Fruit fly (Drosophila melanogaster) whole organism, embryonic: ENCODE results near the gene CG13248.

Experiments
- ATbp ChIP-seq: fragments of 200-800 bp; sonication (Bioruptor generic); optimal IDR thresholded peaks from 2 replicates; lab custom pipeline; 2017; ENCODE audit warnings: missing biosample characterization, mild to moderate bottlenecking, missing genetic modification characterization, missing genetic modification reagents
- Awh ChIP-seq: fragments of 200-800 bp; sonication (Bioruptor generic); IDR thresholded peaks from 2 replicates; pipeline ENCODE4, ENCODE4 v1.3.6; 2022; ENCODE audit warnings: missing biosample characterization, missing genetic modification characterization
- CG11085 ChIP-seq: fragments of 200-800 bp; sonication (Bioruptor generic); IDR thresholded peaks from 2 replicates; pipeline ENCODE4 v1.3.6; 2022; ENCODE audit warnings: missing biosample characterization, missing genetic modification characterization
- CG11723 ChIP-seq: fragments of 200-800 bp; sonication (Bioruptor generic); optimal IDR thresholded peaks from 2 replicates; lab custom pipeline; 2017; ENCODE audit warnings: missing biosample characterization, mild to moderate bottlenecking, missing genetic modification characterization
- CG12071 ChIP-seq: fragments of 200-800 bp; sonication (Bioruptor generic); optimal IDR thresholded peaks from 3 replicates; lab custom pipeline; 2018; ENCODE audit warnings: missing biosample characterization, mild to moderate bottlenecking, missing genetic modification characterization
- CG12769 ChIP-seq: fragments of 200-800 bp; sonication (Bioruptor generic); optimal IDR thresholded peaks from 2 replicates; lab custom pipeline; 2019; ENCODE audit warnings: missing biosample characterization, mild to moderate bottlenecking, missing genetic modification characterization, moderate library complexity
- CG13296 ChIP-seq: fragments of 200-800 bp; sonication (Bioruptor generic); optimal IDR thresholded peaks from 3 replicates; lab custom pipeline; 2018; ENCODE audit warnings: missing biosample characterization, mild to moderate bottlenecking, missing genetic modification characterization
- CG15011 ChIP-seq: fragments of 200-800 bp; sonication (Bioruptor generic); optimal IDR thresholded peaks from 3 replicates; lab custom pipeline; 2018; ENCODE audit warnings: missing biosample characterization, mild to moderate bottlenecking, missing genetic modification characterization
- CG16815 ChIP-seq: fragments of 200-800 bp; sonication (Bioruptor generic); optimal IDR thresholded peaks from 3 replicates; lab custom pipeline; 2017; ENCODE audit warnings: missing biosample characterization, mild to moderate bottlenecking, missing genetic modification characterization
- CG17912 ChIP-seq: fragments of 200-800 bp; sonication (Bioruptor generic); optimal IDR thresholded peaks from 2 replicates; lab custom pipeline; 2018; ENCODE audit warnings: missing biosample characterization, mild to moderate bottlenecking, missing genetic modification characterization
- CG18476 ChIP-seq: fragments of 200-800 bp; sonication (Bioruptor generic); optimal IDR thresholded peaks from 2 replicates; lab custom pipeline; 2016; ENCODE audit warnings: missing biosample characterization, mild to moderate bottlenecking, missing genetic modification characterization
- CG2202 ChIP-seq: fragments of 200-800 bp; sonication (Bioruptor generic); optimal IDR thresholded peaks from 2 replicates; lab custom pipeline; 2018; ENCODE audit warnings: missing biosample characterization, mild to moderate bottlenecking, missing genetic modification characterization
- CG2712 ChIP-seq: fragments of 200-800 bp; optimal IDR thresholded peaks from 3 replicates; lab custom pipeline; 2019; ENCODE audit warnings: missing biosample characterization, mild to moderate bottlenecking, missing genetic modification characterization, moderate library complexity
- CG3281 ChIP-seq: fragments of 200-800 bp; sonication (Bioruptor generic); optimal IDR thresholded peaks from 3 replicates; lab custom pipeline; 2017; ENCODE audit warnings: missing biosample characterization, mild to moderate bottlenecking, missing genetic modification characterization
- CG34422 ChIP-seq: fragments of 200-800 bp; sonication (Bioruptor generic); IDR thresholded peaks from 3 replicates; pipeline ENCODE4 v1.3.6; 2022; ENCODE audit warnings: missing biosample characterization, missing genetic modification characterization
- CG4282 ChIP-seq: fragments of 200-800 bp; sonication (Bioruptor generic); optimal IDR thresholded peaks from 2 replicates; lab custom pipeline; 2016; ENCODE audit warnings: missing biosample characterization, missing genetic modification characterization
- CG4360 ChIP-seq: fragments of 200-800 bp; sonication (Bioruptor generic); IDR thresholded peaks from 2 replicates; pipeline ENCODE4 v1.3.6; 2022; ENCODE audit warnings: missing biosample characterization, missing genetic modification characterization
- CG43689 ChIP-seq: fragments of 200-800 bp; sonication (Bioruptor generic); IDR thresholded peaks from 2 replicates; pipeline ENCODE4 v1.3.6; 2022; ENCODE audit warnings: missing biosample characterization, missing genetic modification characterization
- CG6683 ChIP-seq: fragments of 200-800 bp; sonication (Bioruptor generic); optimal IDR thresholded peaks from 2 replicates; lab custom pipeline; 2017; ENCODE audit warnings: missing biosample characterization, mild to moderate bottlenecking, missing genetic modification characterization, missing genetic modification reagents
- CG7271 ChIP-seq: fragments of 200-800 bp; sonication (Bioruptor generic); optimal IDR thresholded peaks from 2 replicates; lab custom pipeline; 2018; ENCODE audit warnings: missing biosample characterization, mild to moderate bottlenecking, missing genetic modification characterization, moderate library complexity
- CG8359 ChIP-seq: fragments of 200-800 bp; sonication (Bioruptor generic); optimal IDR thresholded peaks from 2 replicates; lab custom pipeline; 2017; ENCODE audit warnings: missing biosample characterization, mild to moderate bottlenecking, missing genetic modification characterization, borderline replicate concordance
- CG8478 ChIP-seq: fragments of >200 bp; optimal IDR thresholded peaks from 2 replicates; lab custom pipeline; 2018
- CTCF ChIP-seq: fragments of 200-800 bp; sonication (Bioruptor generic); optimal IDR thresholded peaks from 2 replicates; lab custom pipeline; 2017; ENCODE audit warnings: missing biosample characterization, mild to moderate bottlenecking, missing genetic modification characterization, moderate library complexity
- CoRest ChIP-seq: fragments of 200-800 bp; sonication (Bioruptor generic); optimal IDR thresholded peaks from 3 replicates; lab custom pipeline; 2018; ENCODE audit warnings: missing biosample characterization, mild to moderate bottlenecking, missing genetic modification characterization, moderate library complexity
- Dp ChIP-seq: fragments of 200-800 bp; sonication (Bioruptor generic); optimal IDR thresholded peaks from 2 replicates; lab custom pipeline; 2018; ENCODE audit warnings: missing biosample characterization, mild to moderate bottlenecking, missing genetic modification characterization, moderate library complexity
- Dref ChIP-seq: fragments of 200-800 bp; sonication (Bioruptor generic); IDR thresholded peaks from 2 replicates; pipeline ENCODE4 v1.3.6; 2022; ENCODE audit warnings: missing biosample characterization, missing genetic modification characterization
- Eip74EF ChIP-seq, 2 experiments: fragments of 200-800 bp in 1 of 2; fragments of >200 bp in 1 of 2; sonication (Bioruptor generic) in 1 of 2; optimal IDR thresholded peaks; 2 replicates each; lab custom pipeline; 2017 to 2019; ENCODE audit warnings: missing biosample characterization in 2 of 2, missing genetic modification characterization in 2 of 2, mild to moderate bottlenecking in 1 of 2, moderate library complexity in 1 of 2
- Elba2 ChIP-seq: fragments of 200-800 bp; sonication (Bioruptor generic); optimal IDR thresholded peaks from 3 replicates; lab custom pipeline; 2016; ENCODE audit warnings: missing biosample characterization, missing genetic modification characterization
- Fer1 ChIP-seq: fragments of 200-800 bp; sonication (Bioruptor generic); optimal IDR thresholded peaks from 2 replicates; lab custom pipeline; 2017; ENCODE audit warnings: missing biosample characterization, mild to moderate bottlenecking, missing genetic modification characterization
- Hr51 ChIP-seq, 2 experiments: fragments of 200-800 bp; sonication (Bioruptor generic); optimal IDR thresholded peaks; 2 replicates in 1 of 2; 3 replicates in 1 of 2; lab custom pipeline; 2016 to 2018; ENCODE audit warnings: missing biosample characterization in 2 of 2, missing genetic modification characterization in 2 of 2, mild to moderate bottlenecking in 1 of 2, moderate library complexity in 1 of 2
- NK7.1 ChIP-seq: fragments of 200-800 bp; sonication (Bioruptor generic); optimal IDR thresholded peaks from 3 replicates; lab custom pipeline; 2016; ENCODE audit warnings: missing biosample characterization, missing genetic modification characterization
- Ptx1 ChIP-seq: fragments of 200-800 bp; sonication (Bioruptor generic); IDR thresholded peaks from 2 replicates; pipeline ENCODE4 v1.3.6; 2022; ENCODE audit warnings: missing biosample characterization, missing genetic modification characterization
- Scr ChIP-seq: fragments of 200-800 bp; sonication (Bioruptor generic); IDR thresholded peaks from 2 replicates; pipeline ENCODE4 v1.3.6; 2022; ENCODE audit warnings: missing biosample characterization, missing genetic modification characterization; ENCODE audit not compliant: partially characterized antibody
- Six4 ChIP-seq: fragments of 200-800 bp; sonication (Bioruptor generic); optimal IDR thresholded peaks from 2 replicates; lab custom pipeline; 2016; ENCODE audit warnings: missing biosample characterization, missing genetic modification characterization
- Sry-δ ChIP-seq: fragments of 200-800 bp; sonication (Bioruptor generic); optimal IDR thresholded peaks from 2 replicates; lab custom pipeline; 2016; ENCODE audit warnings: missing biosample characterization, missing genetic modification characterization
- Vsx1 ChIP-seq: fragments of 200-800 bp; sonication (Bioruptor generic); optimal IDR thresholded peaks from 2 replicates; lab custom pipeline; 2017; ENCODE audit warnings: missing biosample characterization, mild to moderate bottlenecking, missing genetic modification characterization, missing genetic modification reagents
- YL-1 ChIP-seq: fragments of 200-800 bp; sonication (Bioruptor generic); optimal IDR thresholded peaks from 3 replicates; lab custom pipeline; 2017; ENCODE audit warnings: missing biosample characterization, mild to moderate bottlenecking, missing genetic modification characterization
- ara ChIP-seq: fragments of 200-800 bp; sonication (Bioruptor generic); IDR thresholded peaks from 2 replicates; pipeline ENCODE4 v1.3.6; 2022; ENCODE audit warnings: missing biosample characterization, missing genetic modification characterization
- da ChIP-seq: fragments of 200-800 bp; sonication (Bioruptor generic); optimal IDR thresholded peaks from 2 replicates; lab custom pipeline; 2016; ENCODE audit warnings: missing biosample characterization, missing genetic modification characterization
- en ChIP-seq: fragments of 200-800 bp; sonication (Bioruptor generic); optimal IDR thresholded peaks from 2 replicates; lab custom pipeline; 2016; ENCODE audit warnings: missing biosample characterization, missing genetic modification characterization
- fd64A ChIP-seq: fragments of 200-800 bp; sonication (Bioruptor generic); optimal IDR thresholded peaks from 3 replicates; lab custom pipeline; 2018; ENCODE audit warnings: missing biosample characterization, mild to moderate bottlenecking, missing genetic modification characterization
- gfzf ChIP-seq: fragments of 200-800 bp; sonication (Bioruptor generic); optimal IDR thresholded peaks from 2 replicates; lab custom pipeline; 2016; ENCODE audit warnings: missing biosample characterization, mild to moderate bottlenecking, missing genetic modification characterization, moderate library complexity
- gro ChIP-seq: fragments of 200-800 bp; sonication (Bioruptor generic); optimal IDR thresholded peaks from 2 replicates; lab custom pipeline; 2016; ENCODE audit warnings: missing biosample characterization, missing genetic modification characterization
- ham ChIP-seq: fragments of 200-800 bp; sonication (Bioruptor generic); IDR thresholded peaks from 2 replicates; pipeline ENCODE4 v1.3.6; 2022; ENCODE audit warnings: missing biosample characterization, missing genetic modification characterization
- mirr ChIP-seq: fragments of 200-800 bp; sonication (Bioruptor generic); optimal IDR thresholded peaks from 3 replicates; lab custom pipeline; 2018; ENCODE audit warnings: missing biosample characterization, mild to moderate bottlenecking, missing genetic modification characterization
- phol ChIP-seq: fragments of 200-800 bp; sonication (Bioruptor generic); optimal IDR thresholded peaks from 3 replicates; lab custom pipeline; 2018; ENCODE audit warnings: missing biosample characterization, mild to moderate bottlenecking, missing genetic modification characterization, moderate library complexity
- shn ChIP-seq: fragments of 200-800 bp; sonication (Bioruptor generic); optimal IDR thresholded peaks from 3 replicates; lab custom pipeline; 2016; ENCODE audit warnings: missing biosample characterization, missing genetic modification characterization
- so ChIP-seq: fragments of 200-800 bp; sonication (Bioruptor generic); IDR thresholded peaks from 3 replicates; pipeline ENCODE4 v1.3.6; 2022; ENCODE audit warnings: missing biosample characterization, missing genetic modification characterization
- ttk ChIP-seq: fragments of 200-800 bp; sonication (Bioruptor generic); IDR thresholded peaks from 2 replicates; pipeline ENCODE4 v2.1.2; 2022; ENCODE audit warnings: missing biosample characterization, missing genetic modification characterization
- yki ChIP-seq: fragments of >200 bp; optimal IDR thresholded peaks from 3 replicates; lab custom pipeline; 2018

Gene CG13248

DNA sequence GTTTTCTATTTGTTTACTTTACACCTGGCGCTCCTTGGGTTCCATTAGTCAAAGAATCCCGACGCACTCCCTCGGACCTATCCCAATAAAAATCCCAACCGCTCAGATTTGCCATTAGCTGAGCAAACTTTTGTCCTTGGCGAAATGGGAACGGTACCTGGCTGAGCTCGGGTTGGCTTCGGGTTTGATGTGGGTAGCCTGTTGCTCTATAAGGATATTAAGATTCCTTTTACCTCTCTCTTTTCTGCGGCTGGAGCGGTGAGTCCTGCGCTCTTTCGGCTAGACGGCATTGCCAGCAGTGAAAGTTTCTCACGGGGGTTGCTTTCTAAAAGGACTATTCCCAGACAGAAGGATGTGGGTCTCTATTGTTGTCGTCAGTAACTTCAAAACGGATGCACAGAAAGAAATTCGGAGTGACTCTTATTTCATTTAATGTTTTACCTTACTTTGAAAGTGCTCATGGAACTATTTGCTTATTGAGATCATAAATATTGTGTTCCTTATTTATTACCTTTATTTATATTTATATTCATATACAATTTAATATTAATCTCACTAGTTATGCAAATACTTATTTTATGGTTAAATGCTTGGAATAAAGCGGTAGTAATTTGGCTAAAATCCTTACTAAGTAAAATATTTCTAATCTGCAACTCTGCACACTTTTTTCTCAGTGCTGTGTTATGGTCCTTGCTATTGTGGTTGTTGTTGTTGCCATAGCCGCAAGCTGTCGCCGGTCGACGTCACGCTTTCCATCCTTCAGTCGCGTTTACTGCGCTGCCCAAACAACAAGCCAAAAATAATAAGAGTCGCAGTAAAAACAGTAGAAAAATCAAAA, 31.5 kb upstream of the CG13248 start, which contains the start of gene CG5910 (continued):
- TF ChIP-seq CG18476 (GFP tag; lab: Kevin White, UChicago) (peak; percentile 66), Dref (GFP tag; lab: Robert Waterston, UW) (no peak), Awh (peak; percentile 67), CG11723 (GFP tag; lab: Kevin White, UChicago) (peak; percentile 71), CTCF (GFP tag; lab: Kevin White, UChicago) (peak; percentile 36), gfzf (GFP tag; lab: Kevin White, UChicago) (no peak), CG2202 (tag; lab: Kevin White, UChicago) (peak; percentile 68), CG4360 (GFP tag; lab: Robert Waterston, UW) (peak; percentile 76), Ptx1 (GFP tag; lab: Robert Waterston, UW) (peak; percentile 83), CG2712 (peak; percentile 95), ttk (peak; percentile 76), Hr51 (GFP tag; optimal IDR thresholded peaks at IDR 0.05; lab: Kevin White, UChicago) (peak; percentile 39 to 92), CG12071 (GFP tag; lab: Kevin White, UChicago) (no peak), CG8359 (GFP tag; lab: Kevin White, UChicago) (peak; percentile 66), CG17912 (no peak), en (GFP tag; lab: Kevin White, UChicago) (no peak), CG34422 (GFP tag; lab: Robert Waterston, UW) (peak; percentile 24; the same call in 1 of the 3 replicates), phol (tag; lab: Kevin White, UChicago) (peak; percentile 93), CG8478 (lab: Kevin White, UChicago) (no peak), CG16815 (GFP tag; lab: Kevin White, UChicago) (peak; percentile 81), CG13296 (GFP tag; lab: Kevin White, UChicago) (peak; percentile 91), ara (GFP tag; lab: Robert Waterston, UW) (0 out of 2 replicates have a peak, but pooled peaks have one; percentile 33), da (GFP tag; lab: Kevin White, UChicago) (no peak), Vsx1 (no peak), yki (no peak), CG6683 (GFP tag; lab: Kevin White, UChicago) (peak; percentile 87), Dp (no peak), Elba2 (no peak), Scr (GFP tag; lab: Robert Waterston, UW) (no peak), ATbp (GFP tag; lab: Kevin White, UChicago) (peak; percentile 85), mirr (GFP tag; lab: Kevin White, UChicago) (peak; percentile 3), Six4 (GFP tag; lab: Kevin White, UChicago) (peak; percentile 84), CG7271 (tag; lab: Kevin White, UChicago) (peak; percentile 57), shn (GFP tag; lab: Kevin White, UChicago) (no peak), CG3281 (GFP tag; lab: Kevin White, UChicago) (peak; percentile 93), CG12769 (tag; lab: Kevin White, UChicago) (peak; percentile 56), CG43689 (peak; percentile 56; the same call in 1 of the 2 replicates), gro (GFP tag; lab: Kevin White, UChicago) (no peak), CG4282 (no peak), Eip74EF (GFP tag; optimal IDR thresholded peaks at IDR 0.05; lab: Kevin White, UChicago) (peak in 1 of 2 experiments; percentile 90), CG11085 (peak; percentile 64), CG15011 (peak; percentile 79), YL-1 (GFP tag; lab: Kevin White, UChicago) (peak; percentile 64), Sry-δ (GFP tag; lab: Kevin White, UChicago) (no peak), Fer1 (GFP tag; lab: Kevin White, UChicago) (peak; percentile 95), so (GFP tag; lab: Robert Waterston, UW) (peak; percentile 76), fd64A (GFP tag; lab: Kevin White, UChicago) (no peak), NK7.1 (GFP tag; lab: Kevin White, UChicago) (no peak), ham (GFP tag; lab: Robert Waterston, UW) (0 out of 2 replicates have a peak, but pooled peaks have one; percentile 37), CoRest (tag; lab: Kevin White, UChicago) (peak; percentile 95)
